Worm (Caenorhabditis elegans): Measurements from ENCODE around the gene F53F1.4.
A peak's percentile ranks its signal among the peaks of the same experiment; 100 is the strongest.

The F53F1.4 gene

DNA sequence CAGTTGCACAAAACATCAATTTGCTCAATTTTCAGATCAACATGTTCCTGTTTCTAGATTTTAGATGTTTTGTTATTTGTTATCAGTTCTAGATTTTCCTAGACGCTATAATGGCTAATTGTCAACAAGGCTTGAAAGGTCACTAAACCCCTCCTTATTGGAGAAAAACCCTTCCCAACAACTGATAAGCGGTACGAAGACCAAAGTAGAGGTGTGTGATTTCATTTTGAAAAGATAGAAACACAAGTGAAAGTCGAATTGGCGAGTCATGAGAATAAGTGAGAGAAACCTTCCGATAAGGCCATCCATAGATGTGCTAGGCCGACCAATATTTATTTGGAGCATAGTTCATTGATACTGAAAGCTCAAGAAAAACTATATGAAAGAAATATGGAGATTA lies 37.2 kb upstream of the F53F1.4 start (continued):
- no peak for TF ChIP-seq nhr-25 (tag; optimal IDR thresholded peaks at IDR 0.05)
- TF ChIP-seq lin-39 (tag; optimal IDR thresholded peaks at IDR 0.05): no peak
- TF ChIP-seq unc-55 (GFP tag; optimal IDR thresholded peaks at IDR 0.05): no peak
- TF ChIP-seq C34F6.9 (tag; optimal IDR thresholded peaks at IDR 0.05): no peak
- no peak for TF ChIP-seq nhr-10 (tag; optimal IDR thresholded peaks at IDR 0.05)
- no peak for TF ChIP-seq mdl-1 (tag; optimal IDR thresholded peaks at IDR 0.05)
- TF ChIP-seq zag-1 (tag; optimal IDR thresholded peaks at IDR 0.05): no peak
- peak; percentile 31 for TF ChIP-seq nhr-129 (tag; optimal IDR thresholded peaks at IDR 0.05)
- peak; percentile 68 for TF ChIP-seq nhr-21 (tag; optimal IDR thresholded peaks at IDR 0.05)
- no peak for TF ChIP-seq ZK546.5 (tag; optimal IDR thresholded peaks at IDR 0.05)
- TF ChIP-seq R02D3.7 (tag; optimal IDR thresholded peaks at IDR 0.05): no peak
- TF ChIP-seq lin-11 (tag; optimal IDR thresholded peaks at IDR 0.05): no peak
- no peak for TF ChIP-seq elt-1 (tag; optimal IDR thresholded peaks at IDR 0.05)

DNA sequence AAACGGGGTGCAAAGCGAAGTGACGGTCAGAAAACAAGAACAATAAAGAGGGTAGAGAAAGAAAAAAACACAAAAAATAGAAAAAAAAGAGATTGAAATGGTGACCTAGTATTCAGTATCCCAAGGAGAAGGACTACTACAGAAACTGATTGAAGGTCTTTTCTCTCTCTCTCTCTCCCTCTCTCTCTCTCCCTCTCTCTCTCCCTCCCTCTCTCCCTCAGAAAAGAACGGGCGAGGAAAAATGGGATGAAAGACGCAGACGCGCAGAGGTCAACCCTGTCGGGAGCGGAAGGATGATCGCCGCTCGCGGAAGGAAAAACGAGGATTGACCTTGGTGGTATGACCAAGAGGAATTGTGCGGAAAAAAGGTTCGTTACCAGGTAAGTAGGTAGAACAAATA lies 36.3 kb upstream of the F53F1.4 start:
- TF ChIP-seq nhr-25 (tag; optimal IDR thresholded peaks at IDR 0.05) (peak; percentile 84), zag-1 (tag; optimal IDR thresholded peaks at IDR 0.05) (no peak), ZK546.5 (tag; optimal IDR thresholded peaks at IDR 0.05) (no peak), ama-1 (optimal IDR thresholded peaks at IDR 0.05) (no peak), nhr-23 (tag; optimal IDR thresholded peaks at IDR 0.05) (no peak), nhr-237 (tag; optimal IDR thresholded peaks at IDR 0.05) (no peak), nhr-129 (tag; optimal IDR thresholded peaks at IDR 0.05) (peak; percentile 13), lsy-2 (tag; optimal IDR thresholded peaks at IDR 0.05) (peak in 1 of 2 experiments; percentile 3), crh-2 (tag; optimal IDR thresholded peaks at IDR 0.05) (peak; percentile 58), dmd-4 (tag; optimal IDR thresholded peaks at IDR 0.05) (no peak), aly-2 (tag; optimal IDR thresholded peaks at IDR 0.05) (no peak), sma-3 (GFP tag; optimal IDR thresholded peaks at IDR 0.05) (peak; percentile 50), unc-62 (GFP tag; optimal IDR thresholded peaks at IDR 0.05) (no peak), mab-5 (tag; optimal IDR thresholded peaks at IDR 0.05) (no peak), lin-39 (tag; optimal IDR thresholded peaks at IDR 0.05) (no peak), fos-1 (tag; optimal IDR thresholded peaks at IDR 0.05) (peak; percentile 37), unc-55 (GFP tag; optimal IDR thresholded peaks at IDR 0.05) (no peak), nhr-77 (tag; optimal IDR thresholded peaks at IDR 0.05) (no peak), F13H6.1 (tag; optimal IDR thresholded peaks at IDR 0.05) (peak; percentile 30), egl-27 (tag; optimal IDR thresholded peaks at IDR 0.05) (peak; percentile 62), ztf-4 (tag; optimal IDR thresholded peaks at IDR 0.05) (no peak), nhr-21 (tag; optimal IDR thresholded peaks at IDR 0.05) (peak; percentile 52), elt-1 (tag; optimal IDR thresholded peaks at IDR 0.05) (no peak), mbf-1 (tag; optimal IDR thresholded peaks at IDR 0.05) (no peak), unc-39 (tag; optimal IDR thresholded peaks at IDR 0.05) (no peak), peb-1 (tag; optimal IDR thresholded peaks at IDR 0.05) (no peak), nhr-11 (tag; optimal IDR thresholded peaks at IDR 0.05) (no peak), nhr-6 (tag; optimal IDR thresholded peaks at IDR 0.05) (no peak), ztf-1 (GFP tag; conservative IDR thresholded peaks at IDR 0.05) (no peak), blmp-1 (tag; optimal IDR thresholded peaks at IDR 0.05; ENCODE audit: insufficient read depth) (peak; percentile 15), alr-1 (tag; optimal IDR thresholded peaks at IDR 0.05) (no peak), Y55F3AM.14 (GFP tag; optimal IDR thresholded peaks at IDR 0.05) (no peak), sma-9 (GFP tag; optimal IDR thresholded peaks at IDR 0.05) (peak; percentile 62), sma-9 (tag; optimal IDR thresholded peaks at IDR 0.05) (no peak), skn-1 (tag; optimal IDR thresholded peaks at IDR 0.05) (no peak), lin-11 (tag; optimal IDR thresholded peaks at IDR 0.05) (no peak), nhr-10 (tag; optimal IDR thresholded peaks at IDR 0.05) (no peak), snpc-4 (tag; optimal IDR thresholded peaks at IDR 0.05) (no peak), R02D3.7 (tag; optimal IDR thresholded peaks at IDR 0.05) (no peak), nhr-12 (tag; optimal IDR thresholded peaks at IDR 0.05) (no peak), ztf-11 (tag; optimal IDR thresholded peaks at IDR 0.05) (no peak), ceh-16 (tag; optimal IDR thresholded peaks at IDR 0.05) (peak; percentile 70), gmeb-1 (tag; optimal IDR thresholded peaks at IDR 0.05) (no peak), sem-4 (tag; optimal IDR thresholded peaks at IDR 0.05) (peak; percentile 45), elt-3 (tag; optimal IDR thresholded peaks at IDR 0.05) (no peak), lin-13 (GFP tag; optimal IDR thresholded peaks at IDR 0.05) (peak; percentile 22), C34F6.9 (tag; optimal IDR thresholded peaks at IDR 0.05) (no peak), ceh-82 (tag; optimal IDR thresholded peaks at IDR 0.05) (no peak), mdl-1 (tag; optimal IDR thresholded peaks at IDR 0.05) (no peak)
